Fruit fly (Drosophila melanogaster): ENCODE data around the gene CG11694.

CG11694 gene

DNA sequence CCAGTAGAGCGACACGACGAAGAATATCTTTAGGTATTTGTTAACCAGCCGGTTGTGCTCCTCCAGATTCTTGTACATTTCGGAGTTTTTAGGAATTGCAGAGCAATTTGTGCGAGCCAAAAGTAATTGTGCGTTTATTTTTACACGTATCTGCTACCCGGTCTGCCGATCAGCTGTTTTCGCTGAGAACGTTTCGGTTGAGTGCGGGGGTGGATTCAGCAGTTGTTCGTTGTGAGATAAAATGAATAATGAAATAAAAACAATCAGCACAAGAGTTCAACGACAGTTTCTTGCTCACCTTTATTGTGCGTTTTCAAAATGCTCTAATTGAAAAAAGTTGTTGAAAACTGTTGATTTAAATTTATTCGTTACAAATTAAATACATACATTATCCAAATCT is 8.1 kb downstream of the CG11694 start, which contains the start of gene nac (continued):
- TF ChIP-seq phol (tag; optimal IDR thresholded peaks at IDR 0.05) = no peak
- TF ChIP-seq sima (GFP tag; optimal IDR thresholded peaks at IDR 0.05) = no peak
- TF ChIP-seq cato (GFP tag; optimal IDR thresholded peaks at IDR 0.05; ENCODE audit: borderline replicate concordance) = no peak
- TF ChIP-seq CG17186 (GFP tag; optimal IDR thresholded peaks at IDR 0.05) = no peak
- peak; percentile 65 to 90 for TF ChIP-seq crp (GFP tag; optimal IDR thresholded peaks at IDR 0.05)
- TF ChIP-seq HLH4C (GFP tag; IDR thresholded peaks at IDR 0.05; ENCODE audit: partially characterized antibody) = no peak
- 0 out of 3 replicates have a peak, but pooled peaks have one; percentile 36 for TF ChIP-seq ci (GFP tag; IDR thresholded peaks at IDR 0.05)
- no peak for TF ChIP-seq CG4404 (GFP tag; IDR thresholded peaks at IDR 0.05)
- TF ChIP-seq vfl (GFP tag; optimal IDR thresholded peaks at IDR 0.05) = no peak
- TF ChIP-seq CG12219 (GFP tag; optimal IDR thresholded peaks at IDR 0.05) = no peak
- 0 out of 2 replicates have a peak, but pooled peaks have one; percentile 20 for TF ChIP-seq CG10366 (GFP tag; IDR thresholded peaks at IDR 0.05)
- TF ChIP-seq sc (optimal IDR thresholded peaks at IDR 0.05) = no peak
- no peak for TF ChIP-seq sc (GFP tag; optimal IDR thresholded peaks at IDR 0.05)
- TF ChIP-seq pan (optimal IDR thresholded peaks at IDR 0.05) = no peak
- TF ChIP-seq pan (GFP tag; optimal IDR thresholded peaks at IDR 0.05 in 1 of 2, IDR thresholded peaks at IDR 0.05 in 1 of 2) = no peak
- TF ChIP-seq grau (tag; optimal IDR thresholded peaks at IDR 0.05) = peak; percentile 31
- TF ChIP-seq nmo (GFP tag; optimal IDR thresholded peaks at IDR 0.05) = no peak
- no peak for TF ChIP-seq CG12071 (GFP tag; optimal IDR thresholded peaks at IDR 0.05)
- TF ChIP-seq Abd-B (GFP tag; optimal IDR thresholded peaks at IDR 0.05) = no peak
- no peak for TF ChIP-seq Hmr (GFP tag; optimal IDR thresholded peaks at IDR 0.05)
- TF ChIP-seq row (GFP tag; IDR thresholded peaks at IDR 0.05) = peak; percentile 94
- TF ChIP-seq Med (GFP tag) = peak; percentile 79
- no peak for TF ChIP-seq stwl (tag; optimal IDR thresholded peaks at IDR 0.05)
- TF ChIP-seq lilli (GFP tag; optimal IDR thresholded peaks at IDR 0.05) = peak; percentile 41
- TF ChIP-seq CG11085 (GFP tag; IDR thresholded peaks at IDR 0.05) = no peak
- no peak for TF ChIP-seq Atf-2 (GFP tag; optimal IDR thresholded peaks at IDR 0.05)
- TF ChIP-seq CG12942 (GFP tag; optimal IDR thresholded peaks at IDR 0.05) = no peak
- TF ChIP-seq pzg (GFP tag; optimal IDR thresholded peaks at IDR 0.05) = peak; percentile 9
- TF ChIP-seq CG10321 (GFP tag; IDR thresholded peaks at IDR 0.05) = no peak
- 0 out of 2 replicates have a peak, but pooled peaks have one; percentile 46 for TF ChIP-seq Atf6 (GFP tag; IDR thresholded peaks at IDR 0.05)
- TF ChIP-seq D19B (GFP tag; optimal IDR thresholded peaks at IDR 0.05) = no peak
- peak; percentile 7 for TF ChIP-seq CG2712 (tag; optimal IDR thresholded peaks at IDR 0.05)
- no peak for TF ChIP-seq Nf-YB (GFP tag; optimal IDR thresholded peaks at IDR 0.05)
- no peak for TF ChIP-seq Taf1 (GFP tag; IDR thresholded peaks at IDR 0.05)
- TF ChIP-seq CG9932 (GFP tag; IDR thresholded peaks at IDR 0.05) = peak; percentile 49
- no peak for TF ChIP-seq chm (GFP tag; IDR thresholded peaks at IDR 0.05)
- no peak for TF ChIP-seq D (optimal IDR thresholded peaks at IDR 0.05)
- TF ChIP-seq D (GFP tag; optimal IDR thresholded peaks at IDR 0.05) = no peak
- TF ChIP-seq TFAM (GFP tag; optimal IDR thresholded peaks at IDR 0.05) = no peak
- no peak for TF ChIP-seq Spps (tag; optimal IDR thresholded peaks at IDR 0.05)
- TF ChIP-seq HmgZ (tag; optimal IDR thresholded peaks at IDR 0.05) = peak; percentile 41
- TF ChIP-seq CG17612 (GFP tag; IDR thresholded peaks at IDR 0.05) = no peak
- no peak for TF ChIP-seq CG10979 (tag; optimal IDR thresholded peaks at IDR 0.05)
- TF ChIP-seq CG11695 (GFP tag; IDR thresholded peaks at IDR 0.05) = no peak
- no peak for TF ChIP-seq nerfin-1 (tag; optimal IDR thresholded peaks at IDR 0.05)
- no peak for TF ChIP-seq CG11093 (GFP tag; IDR thresholded peaks at IDR 0.05)
- TF ChIP-seq CG1603 (tag; optimal IDR thresholded peaks at IDR 0.05) = peak; percentile 9
- TF ChIP-seq bbx (GFP tag; IDR thresholded peaks at IDR 0.05; ENCODE audit: partially characterized antibody) = no peak
- TF ChIP-seq CG8089 (GFP tag; optimal IDR thresholded peaks at IDR 0.05) = no peak
- no peak for TF ChIP-seq wek (GFP tag; optimal IDR thresholded peaks at IDR 0.05)
- TF ChIP-seq Sry-δ (GFP tag; optimal IDR thresholded peaks at IDR 0.05) = no peak
- no peak for TF ChIP-seq zfh1 (GFP tag; IDR thresholded peaks at IDR 0.05)

Measured in whole organism, embryonic.